Fruit fly (Drosophila melanogaster): ENCODE results near the gene CG7408.

DNA sequence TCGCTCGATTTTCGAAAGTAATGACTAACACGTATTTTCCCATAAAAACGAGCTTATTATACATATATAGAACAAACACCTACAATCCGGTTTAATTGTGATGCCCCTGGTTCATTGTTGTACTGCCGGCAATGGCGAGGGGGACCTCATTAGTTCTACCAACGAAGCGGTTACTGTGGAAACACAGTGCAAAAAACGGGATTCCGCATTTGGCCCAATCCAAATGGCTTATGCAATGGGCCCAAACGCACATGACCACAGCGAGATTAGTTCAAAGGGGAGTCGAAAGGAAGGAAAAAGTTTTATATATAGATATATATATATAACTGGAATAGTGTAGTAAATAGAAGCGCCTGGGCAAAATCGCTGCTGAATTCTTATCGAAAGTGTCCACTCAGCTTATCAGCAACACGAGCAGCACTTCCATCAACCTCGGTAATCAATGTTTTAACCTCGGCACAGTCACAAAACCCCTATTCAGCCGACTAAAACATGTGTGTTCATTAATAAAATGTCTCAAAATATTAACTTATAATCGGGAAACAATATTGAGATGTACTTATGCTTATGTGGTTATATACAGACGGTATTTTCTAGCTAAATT, 25.0 kb downstream of the CG7408 start:
- TF ChIP-seq CTCF (optimal IDR thresholded peaks at IDR 0.05) (no peak), CG8478 (optimal IDR thresholded peaks at IDR 0.05) (no peak)

All from S2 (cell line).